Worm (Caenorhabditis elegans) whole organism, young adult: Measurements from ENCODE around the gene K11H3.3.
A peak's percentile ranks its signal among the peaks of the same experiment; 100 is the strongest.

ENCODE experiments used
- F10E7.11 ChIP-seq: sonication (generic microtip); optimal IDR thresholded peaks from 2 replicates; lab custom pipeline; 2017; ENCODE audit warnings: mild to moderate bottlenecking, missing genetic modification characterization, moderate library complexity, missing compliant biosample characterization
- F22D6.2 ChIP-seq: sonication (generic microtip); optimal IDR thresholded peaks from 2 replicates; lab custom pipeline; 2016; ENCODE audit warnings: mild to moderate bottlenecking, missing genetic modification characterization, missing compliant biosample characterization
- F57A8.1 ChIP-seq: fragments of 200-800 bp; sonication (Bioruptor generic); optimal IDR thresholded peaks from 2 replicates; lab custom pipeline; 2018; ENCODE audit warnings: mild to moderate bottlenecking, missing genetic modification characterization, moderate library complexity, missing compliant biosample characterization
- Y53G8AR.9 ChIP-seq: fragments of 200-800 bp; sonication (Bioruptor generic); conservative IDR thresholded peaks from 2 replicates; pipeline ENCODE4 v1.3.6; 2022; ENCODE audit warnings: missing genetic modification reagents, missing genetic modification characterization, missing compliant biosample characterization
- Y56A3A.18 ChIP-seq: fragments of 200-800 bp; sonication (Bioruptor generic); IDR thresholded peaks from 2 replicates; pipeline ENCODE4 v1.3.6; 2022; ENCODE audit warnings: missing genetic modification reagents, missing genetic modification characterization, missing compliant biosample characterization
- attf-6 ChIP-seq: fragments of 200-800 bp; sonication (Bioruptor generic); IDR thresholded peaks from 2 replicates; pipeline ENCODE4 v1.3.6; 2022; ENCODE audit warnings: missing genetic modification reagents, missing genetic modification characterization, missing compliant biosample characterization
- bed-1 ChIP-seq: fragments of 200-800 bp; sonication (Bioruptor generic); IDR thresholded peaks from 2 replicates; pipeline ENCODE4 v1.3.6; 2022; ENCODE audit warnings: missing genetic modification reagents, missing genetic modification characterization, missing compliant biosample characterization
- ccch-3 ChIP-seq: fragments of 200-800 bp; sonication (Bioruptor generic); optimal IDR thresholded peaks from 2 replicates; lab custom pipeline; 2018; ENCODE audit warnings: mild to moderate bottlenecking, missing genetic modification characterization, missing compliant biosample characterization
- ceh-40 ChIP-seq: fragments of 200-800 bp; sonication (Bioruptor generic); IDR thresholded peaks from 2 replicates; pipeline ENCODE4 v1.3.6; 2022; ENCODE audit warnings: missing genetic modification characterization, missing compliant biosample characterization
- ceh-58 ChIP-seq: fragments of 200-800 bp; sonication (Bioruptor generic); IDR thresholded peaks from 2 replicates; pipeline ENCODE4 v1.3.6; 2022; ENCODE audit warnings: missing genetic modification characterization, missing compliant biosample characterization
- ceh-91 ChIP-seq: fragments of 200-800 bp; sonication (Bioruptor generic); IDR thresholded peaks from 2 replicates; pipeline ENCODE4 v1.3.6; 2022; ENCODE audit warnings: missing genetic modification reagents, missing genetic modification characterization, missing compliant biosample characterization
- chd-7 ChIP-seq: sonication (generic microtip); optimal IDR thresholded peaks from 2 replicates; lab custom pipeline; 2016; ENCODE audit warnings: mild to moderate bottlenecking, missing genetic modification characterization, moderate library complexity, missing compliant biosample characterization
- die-1 ChIP-seq: sonication (generic microtip); optimal IDR thresholded peaks from 2 replicates; lab custom pipeline; 2016; ENCODE audit warnings: missing genotype, mild to moderate bottlenecking, missing genetic modification characterization, missing compliant biosample characterization
- dpl-1 ChIP-seq: fragments of 150-350 bp; optimal IDR thresholded peaks from 2 replicates; lab custom pipeline; 2014; ENCODE audit warnings: missing biosample characterization, missing genetic modification reagents, missing genetic modification characterization
- efl-1 ChIP-seq: fragments of 150-350 bp; optimal IDR thresholded peaks from 2 replicates; lab custom pipeline; 2014; ENCODE audit warnings: missing biosample characterization, missing genetic modification reagents, missing genetic modification characterization
- egl-18 ChIP-seq: fragments of 200-800 bp; sonication (Bioruptor generic); IDR thresholded peaks from 2 replicates; pipeline ENCODE4 v1.3.6; 2022; ENCODE audit warnings: missing genetic modification reagents, missing genetic modification characterization, missing compliant biosample characterization
- ekl-4 ChIP-seq: fragments of 200-800 bp; sonication (Bioruptor generic); IDR thresholded peaks from 2 replicates; pipeline ENCODE4 v1.3.6; 2022; ENCODE audit warnings: missing genetic modification reagents, missing genetic modification characterization, missing compliant biosample characterization
- fkh-3 ChIP-seq: sonication (generic microtip); optimal IDR thresholded peaks from 2 replicates; lab custom pipeline; 2016; ENCODE audit warnings: mild to moderate bottlenecking, missing genetic modification characterization, missing compliant biosample characterization
- him-1 ChIP-seq: sonication (generic microtip); optimal IDR thresholded peaks from 2 replicates; lab custom pipeline; 2016; ENCODE audit warnings: missing genotype, missing genetic modification reagents, missing genetic modification characterization, missing compliant biosample characterization
- hlh-26 ChIP-seq: fragments of 200-800 bp; sonication (Bioruptor generic); conservative IDR thresholded peaks from 2 replicates; pipeline ENCODE4 v1.3.6; 2022; ENCODE audit warnings: missing genetic modification reagents, missing genetic modification characterization, missing compliant biosample characterization
- hmg-1.2 ChIP-seq: fragments of 200-800 bp; sonication (Bioruptor generic); IDR thresholded peaks from 2 replicates; pipeline ENCODE4 v1.3.6; 2022; ENCODE audit warnings: missing genetic modification reagents, missing genetic modification characterization, missing compliant biosample characterization
- hmg-20 ChIP-seq: fragments of 200-800 bp; sonication (Bioruptor generic); IDR thresholded peaks from 2 replicates; pipeline ENCODE4 v1.3.6; 2022; ENCODE audit warnings: missing genetic modification reagents, missing genetic modification characterization, missing compliant biosample characterization
- hrde-1 ChIP-seq: sonication (generic microtip); optimal IDR thresholded peaks from 2 replicates; lab custom pipeline; 2016; ENCODE audit warnings: missing genetic modification characterization, mild to moderate bottlenecking, missing compliant biosample characterization, moderate library complexity, missing genotype, missing genetic modification reagents, borderline replicate concordance
- lag-1 ChIP-seq: fragments of 200-800 bp; sonication (Bioruptor generic); IDR thresholded peaks from 2 replicates; pipeline ENCODE4 v1.3.6; 2022; ENCODE audit warnings: missing genetic modification reagents, missing genetic modification characterization, missing compliant biosample characterization
- let-526 ChIP-seq: fragments of 200-800 bp; sonication (Bioruptor generic); IDR thresholded peaks from 2 replicates; pipeline ENCODE4 v1.3.6; 2022; ENCODE audit warnings: missing genetic modification reagents, missing genetic modification characterization, missing compliant biosample characterization
- lin-54 ChIP-seq: fragments of 200-800 bp; sonication (Bioruptor generic); optimal IDR thresholded peaks from 2 replicates; lab custom pipeline; 2018; ENCODE audit warnings: mild to moderate bottlenecking, missing genetic modification characterization, missing compliant biosample characterization
- mel-28 ChIP-seq: sonication (generic microtip); optimal IDR thresholded peaks from 2 replicates; lab custom pipeline; 2016; ENCODE audit warnings: borderline replicate concordance, mild to moderate bottlenecking, missing genetic modification characterization, missing compliant biosample characterization
- mes-4 ChIP-seq: sonication (generic microtip); optimal IDR thresholded peaks from 2 replicates; lab custom pipeline; 2016; ENCODE audit warnings: missing genotype, missing genetic modification characterization, missing compliant biosample characterization
- mxl-1 ChIP-seq: sonication (generic microtip); optimal IDR thresholded peaks from 2 replicates; lab custom pipeline; 2016; ENCODE audit warnings: missing genetic modification characterization, missing compliant biosample characterization
- nfya-1 ChIP-seq: sonication (generic microtip); optimal IDR thresholded peaks from 2 replicates; lab custom pipeline; 2017; ENCODE audit warnings: antibody characterized with exemption, missing compliant biosample characterization, missing genetic modification characterization, borderline replicate concordance; ENCODE audit not compliant: insufficient read depth
- nhr-80 ChIP-seq: sonication (generic microtip); optimal IDR thresholded peaks from 2 replicates; lab custom pipeline; 2016; ENCODE audit warnings: missing genetic modification characterization, missing compliant biosample characterization
- nhr-90 ChIP-seq: sonication (generic microtip); optimal IDR thresholded peaks from 2 replicates; lab custom pipeline; 2016; ENCODE audit warnings: missing genotype, mild to moderate bottlenecking, missing genetic modification characterization, missing compliant biosample characterization
- rec-8 ChIP-seq, 2 experiments: sonication (generic microtip); optimal IDR thresholded peaks; 2 replicates each; lab custom pipeline; 2016; ENCODE audit warnings: mild to moderate bottlenecking in 2 of 2, missing genetic modification characterization in 2 of 2, missing genetic modification reagents in 2 of 2, missing genotype in 2 of 2, missing biosample characterization in 1 of 2, missing compliant biosample characterization in 1 of 2, moderate library complexity in 1 of 2
- rpc-1 ChIP-seq, 2 experiments: fragments of 150-350 bp in 1 of 2; sonication (generic microtip) in 1 of 2; optimal IDR thresholded peaks; 2 replicates each; lab custom pipeline; 2014 to 2018; ENCODE audit warnings: missing biosample characterization in 1 of 2, missing genetic modification characterization in 1 of 2, missing genetic modification reagents in 1 of 2, missing genotype in 1 of 2
- snpc-1.3 ChIP-seq: sonication (generic microtip); optimal IDR thresholded peaks from 2 replicates; lab custom pipeline; 2017; ENCODE audit warnings: missing genetic modification characterization, mild to moderate bottlenecking, missing compliant biosample characterization, antibody characterized with exemption, moderate library complexity, missing genotype, missing genetic modification reagents; ENCODE audit not compliant: insufficient read depth
- snpc-3.4 ChIP-seq: sonication (generic microtip); optimal IDR thresholded peaks from 2 replicates; lab custom pipeline; 2017; ENCODE audit warnings: missing genetic modification characterization, mild to moderate bottlenecking, missing compliant biosample characterization, antibody characterized with exemption, moderate library complexity, missing genotype, missing genetic modification reagents
- somi-1 ChIP-seq: fragments of 200-800 bp; sonication (Bioruptor generic); optimal IDR thresholded peaks from 2 replicates; lab custom pipeline; 2018; ENCODE audit warnings: mild to moderate bottlenecking, missing genetic modification characterization, missing compliant biosample characterization
- sptf-2 ChIP-seq: fragments of 200-800 bp; sonication (Bioruptor generic); optimal IDR thresholded peaks from 2 replicates; lab custom pipeline; 2018; ENCODE audit warnings: mild to moderate bottlenecking, missing genetic modification characterization, missing compliant biosample characterization
- tbx-9 ChIP-seq: sonication (generic microtip); optimal IDR thresholded peaks from 2 replicates; lab custom pipeline; 2016; ENCODE audit warnings: borderline replicate concordance, missing genetic modification characterization, inconsistent platforms, missing compliant biosample characterization
- tlf-1 ChIP-seq: fragments of 200-800 bp; sonication (Bioruptor generic); optimal IDR thresholded peaks from 2 replicates; lab custom pipeline; 2018; ENCODE audit warnings: mild to moderate bottlenecking, missing genetic modification characterization, missing compliant biosample characterization
- zfh-2 ChIP-seq: fragments of 200-800 bp; sonication (Bioruptor generic); conservative IDR thresholded peaks from 2 replicates; pipeline ENCODE4 v1.3.6; 2022; ENCODE audit warnings: missing genetic modification reagents, missing genetic modification characterization, missing compliant biosample characterization
- ztf-26 ChIP-seq: sonication (generic microtip); optimal IDR thresholded peaks from 2 replicates; lab custom pipeline; 2017; ENCODE audit warnings: missing genetic modification characterization, missing compliant biosample characterization
- ztf-6 ChIP-seq: fragments of 200-800 bp; sonication (Bioruptor generic); IDR thresholded peaks from 2 replicates; pipeline ENCODE4 v1.3.6; 2022; ENCODE audit warnings: missing genetic modification reagents, missing genetic modification characterization, missing compliant biosample characterization

K11H3.3 gene

DNA sequence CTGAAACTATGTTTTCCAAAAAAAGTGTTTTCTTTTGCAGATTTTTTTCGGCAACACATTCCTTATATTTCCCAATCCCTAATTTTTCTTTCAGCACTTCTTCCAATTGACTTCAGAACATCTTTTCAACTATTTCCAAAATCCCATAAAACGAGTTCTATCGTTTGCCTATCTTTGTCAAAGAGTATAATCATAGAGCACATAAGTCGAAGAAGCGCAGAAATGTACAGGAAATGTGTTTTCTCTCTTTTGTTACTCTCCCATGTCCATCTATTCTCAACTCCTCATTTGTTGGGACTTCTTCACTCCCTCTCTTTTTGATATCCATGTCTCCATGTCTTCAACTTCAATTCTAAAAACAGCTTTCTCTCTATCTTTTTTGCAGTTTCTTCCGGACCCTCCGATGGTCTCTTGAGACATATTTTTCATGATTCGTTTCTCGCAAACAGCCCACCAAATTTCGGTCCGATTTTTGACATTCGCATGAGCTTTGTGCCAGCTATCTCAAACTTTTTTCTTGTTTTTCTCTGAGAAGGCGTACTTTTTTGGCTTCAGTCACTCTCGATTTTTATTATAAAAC, 8.6 kb downstream of the K11H3.3 start, which contains the start of gene twk-48:
Gene twk-48, plus strand, starts transcription at position 530 of the 580 bp plus-strand sequence.
- TF ChIP-seq hmg-1.2 (GFP tag; lab: Robert Waterston, UW), result 0 out of 2 replicates have a peak, but pooled peaks have one; percentile 10
- TF ChIP-seq nhr-80 (tag; lab: Kevin White, UChicago), result no peak
- no peak for TF ChIP-seq F10E7.11 (tag; lab: Kevin White, UChicago)
- TF ChIP-seq Y56A3A.18 (GFP tag; lab: Robert Waterston, UW), result no peak

DNA sequence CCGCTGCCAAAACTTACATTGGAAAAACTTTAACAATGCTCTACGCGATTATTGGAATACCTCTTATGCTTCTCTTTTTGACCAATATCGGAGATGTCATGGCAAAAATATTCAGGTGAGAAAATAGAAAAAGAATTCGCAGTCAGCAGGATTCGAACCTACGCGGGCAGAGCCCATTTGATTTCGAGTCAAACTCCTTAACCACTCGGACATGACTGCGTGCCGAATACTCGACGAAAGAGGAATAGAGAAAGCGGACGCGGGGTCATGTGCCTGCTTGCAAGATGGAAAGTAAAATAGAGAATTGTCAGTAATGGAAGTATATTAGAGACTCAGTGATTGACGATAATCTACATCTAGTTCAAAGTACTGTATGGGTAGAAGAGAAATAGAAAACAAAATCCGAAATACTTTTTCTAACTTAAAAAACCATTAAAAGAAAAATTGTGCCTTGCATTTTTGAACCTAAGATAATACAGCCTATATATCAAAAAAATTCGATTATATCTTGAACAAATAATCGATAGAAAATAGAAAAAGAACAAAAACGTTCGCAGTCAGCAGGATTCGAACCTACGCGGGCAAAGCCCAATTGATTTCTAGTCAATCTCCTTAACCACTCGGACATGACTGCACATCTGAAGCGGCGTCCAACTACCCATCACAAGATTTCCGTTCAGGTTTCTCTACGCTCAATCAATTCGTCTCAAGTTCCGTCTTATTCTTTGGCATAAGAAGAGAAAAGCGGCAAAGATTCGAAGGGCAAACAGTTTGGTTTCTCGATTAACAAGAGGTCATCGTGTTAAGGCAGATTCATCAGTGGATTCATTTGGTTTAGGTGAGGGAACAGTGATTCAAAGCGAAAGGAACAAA, 10.1 kb downstream of the K11H3.3 start:
- peak; percentile 43 for TF ChIP-seq mxl-1 (tag; lab: Kevin White, UChicago)
- no peak for TF ChIP-seq bed-1 (GFP tag; lab: Robert Waterston, UW)
- TF ChIP-seq let-526 (GFP tag; lab: Robert Waterston, UW), result peak; percentile 68; the same call in 1 of the 2 replicates
- peak; percentile 86 for TF ChIP-seq die-1 (tag; lab: Kevin White, UChicago)
- no peak for TF ChIP-seq lag-1
- TF ChIP-seq sptf-2, result no peak
- TF ChIP-seq rec-8 (tag; optimal IDR thresholded peaks at IDR 0.05; lab: Kevin White, UChicago), result peak; percentile 61 to 73
- TF ChIP-seq rpc-1 (optimal IDR thresholded peaks at IDR 0.05; lab: Kevin White, UChicago), result peak; percentile 60
- TF ChIP-seq rpc-1 (tag; optimal IDR thresholded peaks at IDR 0.05; lab: Kevin White, UChicago), result peak; percentile 83
- peak; percentile 67 for TF ChIP-seq lin-54 (GFP tag; lab: Kevin White, UChicago)
- TF ChIP-seq hlh-26 (GFP tag; lab: Robert Waterston, UW), result no peak
- no peak for TF ChIP-seq ztf-6 (GFP tag; lab: Robert Waterston, UW)
- TF ChIP-seq dpl-1, result no peak
- peak; percentile 74 for TF ChIP-seq chd-7 (tag; lab: Kevin White, UChicago)
- TF ChIP-seq nfya-1 (tag; lab: Kevin White, UChicago), result no peak
- TF ChIP-seq nhr-90, result peak; percentile 78
- no peak for TF ChIP-seq ceh-91
- peak; percentile 53 for TF ChIP-seq snpc-1.3
- TF ChIP-seq snpc-3.4 (tag; lab: Kevin White, UChicago), result peak; percentile 54
- peak; percentile 47 for TF ChIP-seq ztf-26 (tag; lab: Kevin White, UChicago)
- TF ChIP-seq fkh-3 (tag; lab: Kevin White, UChicago), result no peak
- TF ChIP-seq ceh-58 (GFP tag; lab: Robert Waterston, UW), result no peak
- peak; percentile 15 for TF ChIP-seq mes-4 (tag; lab: Kevin White, UChicago)
- peak; percentile 10 for TF ChIP-seq mel-28 (tag; lab: Kevin White, UChicago)
- no peak for TF ChIP-seq F57A8.1 (GFP tag; lab: Kevin White, UChicago)
- TF ChIP-seq ekl-4, result peak; percentile 61
- TF ChIP-seq F22D6.2, result no peak
- TF ChIP-seq efl-1, result no peak
- no peak for TF ChIP-seq egl-18
- TF ChIP-seq tlf-1 (GFP tag; lab: Kevin White, UChicago), result peak; percentile 23
- peak; percentile 58 for TF ChIP-seq him-1
- peak; percentile 61 for TF ChIP-seq ccch-3 (GFP tag; lab: Kevin White, UChicago)
- TF ChIP-seq ceh-40 (GFP tag; lab: Robert Waterston, UW), result peak; percentile 82; the same call in 1 of the 2 replicates
- no peak for TF ChIP-seq zfh-2 (GFP tag; lab: Robert Waterston, UW)
- TF ChIP-seq tbx-9 (tag; lab: Kevin White, UChicago), result no peak
- peak; percentile 25 for TF ChIP-seq nhr-80 (tag; lab: Kevin White, UChicago)
- TF ChIP-seq attf-6 (GFP tag; lab: Robert Waterston, UW), result no peak
- TF ChIP-seq hmg-20 (GFP tag; lab: Robert Waterston, UW), result peak; percentile 78; the same call in 1 of the 2 replicates
- TF ChIP-seq hrde-1 (tag; lab: Kevin White, UChicago), result peak; percentile 14
- TF ChIP-seq Y53G8AR.9 (GFP tag; lab: Robert Waterston, UW), result peak; percentile 78
- peak; percentile 38 for TF ChIP-seq somi-1 (GFP tag; lab: Kevin White, UChicago)
